Worm (Caenorhabditis elegans) whole organism, L4/young adult: ENCODE data around the gene spp-6.

ENCODE experiments used
- W03F9.2 ChIP-seq: fragments of 150-350 bp; optimal IDR thresholded peaks from 2 replicates; lab custom pipeline; 2014; ENCODE audit warnings: missing biosample characterization, missing genetic modification characterization
- him-1 ChIP-seq: sonication (generic microtip); optimal IDR thresholded peaks from 2 replicates; lab custom pipeline; 2016; ENCODE audit warnings: missing genotype, missing genetic modification reagents, missing genetic modification characterization, missing compliant biosample characterization

ce11 chrX:7313236-7313635, 3.9 kb upstream of the spp-6 start:
- TF ChIP-seq him-1 (tag; lab: Kevin White, UChicago) (no peak), W03F9.2 (tag; lab: Kevin White, UChicago) (no peak)
